Worm (Caenorhabditis elegans) whole organism, young adult: ENCODE measurements around the gene T27E4.7.

Experiments
- B0035.1 ChIP-seq: sonication (generic microtip); optimal IDR thresholded peaks from 2 replicates; lab custom pipeline; 2016; ENCODE audit warnings: missing genetic modification characterization, mild to moderate bottlenecking, missing compliant biosample characterization, missing genotype, missing genetic modification reagents
- B0336.3 ChIP-seq: fragments of 200-800 bp; sonication (Bioruptor generic); IDR thresholded peaks from 2 replicates; pipeline ENCODE4 v1.3.6; 2022; ENCODE audit warnings: missing genetic modification characterization, missing compliant biosample characterization
- T26A5.8 ChIP-seq: sonication (generic microtip); optimal IDR thresholded peaks from 2 replicates; lab custom pipeline; 2016; ENCODE audit warnings: missing genetic modification characterization, missing compliant biosample characterization
- attf-5 ChIP-seq: fragments of 200-800 bp; sonication (Bioruptor generic); optimal IDR thresholded peaks from 2 replicates; lab custom pipeline; 2018; ENCODE audit warnings: mild to moderate bottlenecking, missing genetic modification characterization, missing compliant biosample characterization
- ceh-58 ChIP-seq: fragments of 200-800 bp; sonication (Bioruptor generic); IDR thresholded peaks from 2 replicates; pipeline ENCODE4 v1.3.6; 2022; ENCODE audit warnings: missing genetic modification characterization, missing compliant biosample characterization
- lin-54 ChIP-seq: fragments of 200-800 bp; sonication (Bioruptor generic); optimal IDR thresholded peaks from 2 replicates; lab custom pipeline; 2018; ENCODE audit warnings: mild to moderate bottlenecking, missing genetic modification characterization, missing compliant biosample characterization
- lsy-27 ChIP-seq: sonication (generic microtip); optimal IDR thresholded peaks from 2 replicates; lab custom pipeline; 2017; ENCODE audit warnings: missing genetic modification characterization, mild to moderate bottlenecking, missing compliant biosample characterization, antibody characterized with exemption, missing genotype, borderline replicate concordance; ENCODE audit not compliant: insufficient read depth
- mcd-1 ChIP-seq: fragments of 200-800 bp; sonication (Bioruptor generic); IDR thresholded peaks from 2 replicates; pipeline ENCODE4 v1.3.6; 2022; ENCODE audit warnings: missing genetic modification reagents, missing genetic modification characterization, missing compliant biosample characterization
- rec-8 ChIP-seq, 2 experiments: sonication (generic microtip); optimal IDR thresholded peaks; 2 replicates each; lab custom pipeline; 2016; ENCODE audit warnings: mild to moderate bottlenecking in 2 of 2, missing genetic modification characterization in 2 of 2, missing genetic modification reagents in 2 of 2, missing genotype in 2 of 2, missing biosample characterization in 1 of 2, missing compliant biosample characterization in 1 of 2, moderate library complexity in 1 of 2
- snpc-1.1 ChIP-seq: sonication (generic microtip); optimal IDR thresholded peaks from 2 replicates; lab custom pipeline; 2017; ENCODE audit warnings: missing genetic modification characterization, mild to moderate bottlenecking, missing compliant biosample characterization, antibody characterized with exemption, moderate library complexity, missing genotype, missing genetic modification reagents; ENCODE audit not compliant: insufficient read depth
- ztf-26 ChIP-seq: sonication (generic microtip); optimal IDR thresholded peaks from 2 replicates; lab custom pipeline; 2017; ENCODE audit warnings: missing genetic modification characterization, missing compliant biosample characterization

- TF ChIP-seq lsy-27 (tag; lab: Kevin White, UChicago) (no peak), lin-54 (GFP tag; lab: Kevin White, UChicago) (no peak), attf-5 (GFP tag; lab: Kevin White, UChicago) (no peak), ztf-26 (no peak), snpc-1.1 (tag; lab: Kevin White, UChicago) (no peak), T26A5.8 (no peak), ceh-58 (GFP tag; lab: Robert Waterston, UW) (no peak), mcd-1 (GFP tag; lab: Robert Waterston, UW) (no peak), B0336.3 (GFP tag; lab: Robert Waterston, UW) (no peak), B0035.1 (tag; lab: Kevin White, UChicago) (no peak), rec-8 (tag; optimal IDR thresholded peaks at IDR 0.05; lab: Kevin White, UChicago) (no peak)
Measured at ce11 chrV:9051100-9051499, 25.0 kb downstream of the T27E4.7 start, which contains the start of gene C25E10.7.
